Worm (Caenorhabditis elegans): Measurements from ENCODE around the gene clec-219.

DNA sequence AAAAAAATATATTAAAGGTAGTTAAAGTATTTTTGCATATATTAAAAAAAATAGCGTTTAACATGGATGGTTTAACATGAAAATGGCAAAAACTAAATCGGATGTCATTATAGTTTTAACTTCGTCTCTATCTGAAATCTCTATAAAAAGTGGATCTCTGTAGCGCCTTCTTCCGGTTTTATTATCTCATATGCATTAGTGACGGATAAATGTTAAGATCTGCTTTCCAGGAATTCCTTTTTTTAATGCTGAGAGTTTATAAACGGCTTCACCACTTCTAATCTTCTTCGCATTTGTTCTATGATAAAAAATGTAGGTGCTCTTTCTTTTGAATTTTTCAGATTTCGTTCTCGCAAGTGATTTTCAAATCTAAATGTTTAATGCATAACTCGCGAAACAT, 24.2 kb downstream of the clec-219 start:
- TF ChIP-seq elt-1 (tag; optimal IDR thresholded peaks at IDR 0.05; ENCODE audit: borderline replicate concordance, insufficient read depth): no peak
- TF ChIP-seq elt-3 (tag; optimal IDR thresholded peaks at IDR 0.05): no peak
- no peak for TF ChIP-seq nhr-12 (tag; optimal IDR thresholded peaks at IDR 0.05)
- no peak for TF ChIP-seq mab-5 (tag; optimal IDR thresholded peaks at IDR 0.05)
- TF ChIP-seq nhr-237 (tag; optimal IDR thresholded peaks at IDR 0.05): no peak
- no peak for TF ChIP-seq nhr-76 (tag; optimal IDR thresholded peaks at IDR 0.05)
- TF ChIP-seq lin-13 (tag; optimal IDR thresholded peaks at IDR 0.05): no peak
- no peak for TF ChIP-seq unc-39 (tag; optimal IDR thresholded peaks at IDR 0.05)
- TF ChIP-seq mep-1 (tag; optimal IDR thresholded peaks at IDR 0.05): no peak
- no peak for TF ChIP-seq ztf-11 (tag; optimal IDR thresholded peaks at IDR 0.05)
- TF ChIP-seq drap-1 (GFP tag; optimal IDR thresholded peaks at IDR 0.05): no peak

Measured in whole organism, mixed stage, embryonic.